Fruit fly (Drosophila melanogaster) whole organism, wandering third instar larva: Measurements from ENCODE around the gene CG4783.
A peak's percentile ranks its signal among the peaks of the same experiment; 100 is the strongest.

Experiments used
- Abd-B ChIP-seq: fragments of >200 bp; optimal IDR thresholded peaks from 2 replicates; lab custom pipeline; 2017; ENCODE audit warnings: missing biosample characterization, missing genetic modification characterization
- CG32264 ChIP-seq: fragments of 200-800 bp; sonication (Bioruptor generic); optimal IDR thresholded peaks from 2 replicates; lab custom pipeline; 2016; ENCODE audit warnings: missing biosample characterization, missing genetic modification characterization
- CG9705 ChIP-seq: fragments of 200-800 bp; sonication (Bioruptor generic); optimal IDR thresholded peaks from 2 replicates; lab custom pipeline; 2018; ENCODE audit warnings: missing biosample characterization, mild to moderate bottlenecking, missing genetic modification characterization
- CrebA ChIP-seq: fragments of 200-800 bp; sonication (Bioruptor generic); optimal IDR thresholded peaks from 2 replicates; lab custom pipeline; 2016; ENCODE audit warnings: missing biosample characterization, mild to moderate bottlenecking, missing genetic modification characterization, borderline replicate concordance
- Dfd ChIP-seq: fragments of >200 bp; optimal IDR thresholded peaks from 2 replicates; lab custom pipeline; 2017; ENCODE audit warnings: missing biosample characterization, missing genetic modification characterization
- Dif ChIP-seq: fragments of 200-275, 200-300 bp; sonication (Bioruptor generic); optimal IDR thresholded peaks from 2 replicates; lab custom pipeline; 2018; ENCODE audit warnings: missing biosample characterization, missing genetic modification characterization; ENCODE audit not compliant: partially characterized antibody
- GATAd ChIP-seq: sonication (Bioruptor generic); optimal IDR thresholded peaks from 2 replicates; lab custom pipeline; 2016; ENCODE audit warnings: missing biosample characterization, missing genetic modification characterization
- Hr78 ChIP-seq: fragments of >200 bp; optimal IDR thresholded peaks from 2 replicates; lab custom pipeline; 2017; ENCODE audit warnings: missing biosample characterization, missing genetic modification characterization
- Hr83 ChIP-seq: fragments of 200-300 bp; sonication (Bioruptor generic); optimal IDR thresholded peaks from 2 replicates; lab custom pipeline; 2016; ENCODE audit warnings: missing biosample characterization, mild to moderate bottlenecking, missing genetic modification characterization, moderate library complexity; ENCODE audit not compliant: poor library complexity, severe bottlenecking
- Jra ChIP-seq: sonication (Bioruptor generic); optimal IDR thresholded peaks from 2 replicates; lab custom pipeline; 2016; ENCODE audit warnings: missing biosample characterization, missing genetic modification characterization
- Mio ChIP-seq: sonication (Bioruptor generic); optimal IDR thresholded peaks from 2 replicates; lab custom pipeline; 2016; ENCODE audit warnings: missing biosample characterization, missing genetic modification characterization
- Myc ChIP-seq: fragments of >200 bp; optimal IDR thresholded peaks from 2 replicates; lab custom pipeline; 2017
- N ChIP-seq: fragments of >200 bp; optimal IDR thresholded peaks from 2 replicates; lab custom pipeline; 2018; ENCODE audit warnings: missing biosample characterization, missing external identifiers, missing genetic modification characterization
- Rel ChIP-seq, 2 experiments: fragments of 200-800 bp; sonication (Bioruptor generic) in 1 of 2; optimal IDR thresholded peaks; 2 replicates in 1 of 2; 3 replicates in 1 of 2; lab custom pipeline; 2016 to 2019; ENCODE audit warnings: mild to moderate bottlenecking in 2 of 2, missing biosample characterization in 2 of 2, missing genetic modification characterization in 2 of 2, moderate library complexity in 1 of 2
- Sp1 ChIP-seq: fragments of 200-800 bp; sonication (Bioruptor generic); optimal IDR thresholded peaks from 3 replicates; lab custom pipeline; 2019; ENCODE audit warnings: missing biosample characterization, mild to moderate bottlenecking, missing genetic modification characterization, moderate library complexity
- Vsx2 ChIP-seq: fragments of 200-300, 225-300 bp; sonication (Bioruptor generic); optimal IDR thresholded peaks from 2 replicates; lab custom pipeline; 2018; ENCODE audit warnings: missing biosample characterization, missing genetic modification characterization; ENCODE audit not compliant: partially characterized antibody
- br ChIP-seq: fragments of 200-800 bp; sonication (Bioruptor generic); optimal IDR thresholded peaks from 2 replicates; lab custom pipeline; 2016; ENCODE audit warnings: missing biosample characterization, missing genetic modification characterization
- brk ChIP-seq: fragments of 200-800 bp; sonication (Bioruptor generic); optimal IDR thresholded peaks from 2 replicates; lab custom pipeline; 2016; ENCODE audit warnings: missing biosample characterization, mild to moderate bottlenecking, missing genetic modification characterization
- dl ChIP-seq, 2 experiments: fragments of 175-275, 200-275 bp in 1 of 2; fragments of 200-275 bp in 1 of 2; sonication (Bioruptor generic); optimal IDR thresholded peaks; lab custom pipeline; 2018; ENCODE audit warnings: mild to moderate bottlenecking in 2 of 2, missing biosample characterization in 2 of 2, missing genetic modification characterization in 2 of 2, moderate library complexity in 2 of 2; ENCODE audit not compliant: partially characterized antibody in 2 of 2, insufficient read depth in 1 of 2
- dmrt93B ChIP-seq: fragments of 200-800 bp; sonication (Bioruptor generic); optimal IDR thresholded peaks from 2 replicates; lab custom pipeline; 2018; ENCODE audit warnings: missing biosample characterization, mild to moderate bottlenecking, missing genetic modification characterization
- dsf ChIP-seq: sonication (Bioruptor generic); optimal IDR thresholded peaks from 2 replicates; lab custom pipeline; 2016; ENCODE audit warnings: missing biosample characterization, missing genetic modification characterization, borderline replicate concordance
- h ChIP-seq: fragments of 200-800 bp; sonication (Bioruptor generic); optimal IDR thresholded peaks from 3 replicates; lab custom pipeline; 2016; ENCODE audit warnings: missing biosample characterization, mild to moderate bottlenecking, missing genetic modification characterization
- lola ChIP-seq: fragments of >200 bp; optimal IDR thresholded peaks from 2 replicates; lab custom pipeline; 2017; ENCODE audit warnings: missing biosample characterization, missing genetic modification characterization
- pan ChIP-seq: fragments of >200 bp; optimal IDR thresholded peaks from 2 replicates; lab custom pipeline; 2017
- psq ChIP-seq: fragments of 200-800 bp; sonication (Bioruptor generic); optimal IDR thresholded peaks from 3 replicates; lab custom pipeline; 2017; ENCODE audit warnings: missing biosample characterization, mild to moderate bottlenecking, missing genetic modification characterization, moderate library complexity
- sage ChIP-seq: fragments of 200-800 bp; sonication (Bioruptor generic); optimal IDR thresholded peaks from 2 replicates; lab custom pipeline; 2016; ENCODE audit warnings: missing biosample characterization, mild to moderate bottlenecking, missing genetic modification characterization
- sv ChIP-seq: fragments of 200-800 bp; sonication (Bioruptor generic); optimal IDR thresholded peaks from 3 replicates; lab custom pipeline; 2016; ENCODE audit warnings: missing biosample characterization, missing genetic modification characterization
- tai ChIP-seq: sonication (Bioruptor generic); optimal IDR thresholded peaks from 2 replicates; lab custom pipeline; 2016; ENCODE audit warnings: missing biosample characterization, missing genetic modification characterization
- usp ChIP-seq: fragments of >200 bp; optimal IDR thresholded peaks from 2 replicates; lab custom pipeline; 2017; ENCODE audit warnings: missing biosample characterization, missing genetic modification characterization
- woc ChIP-seq: sonication (Bioruptor generic); optimal IDR thresholded peaks from 2 replicates; lab custom pipeline; 2016; ENCODE audit warnings: missing biosample characterization, mild to moderate bottlenecking, missing genetic modification characterization

CG4783 gene

DNA sequence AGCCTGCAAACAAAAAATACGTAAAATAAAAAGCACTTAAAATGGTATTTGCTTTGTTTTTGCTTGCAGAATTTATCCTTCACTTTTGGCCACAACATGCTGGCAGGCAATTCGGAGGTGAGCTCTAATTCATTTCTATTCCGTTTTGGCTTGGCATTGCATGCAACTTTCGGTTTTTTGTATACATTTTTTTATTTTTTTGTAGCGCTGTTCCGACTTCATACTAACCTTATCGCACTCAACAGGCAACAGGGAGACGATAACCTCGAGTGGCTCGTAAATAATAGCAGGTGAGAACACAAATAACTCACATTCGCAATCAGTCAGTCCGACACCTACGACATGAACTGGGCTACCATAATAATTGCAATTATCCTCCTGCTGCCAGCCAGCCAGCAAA, at the start of gene CG4783:
TSS of gene CG4783 (plus strand) at position 301 of the 400 bp plus-strand sequence.
- TF ChIP-seq lola (GFP tag; lab: Kevin White, UChicago) (no peak), tai (no peak), psq (GFP tag; lab: Kevin White, UChicago) (no peak), brk (GFP tag; lab: Kevin White, UChicago) (no peak), Hr83 (GFP tag; lab: Kevin White, UChicago) (no peak), Sp1 (no peak), CrebA (GFP tag; lab: Kevin White, UChicago) (no peak), Mio (GFP tag; lab: Kevin White, UChicago) (no peak), Dfd (GFP tag; lab: Kevin White, UChicago) (no peak), Vsx2 (GFP tag; lab: Kevin White, UChicago) (no peak), Hr78 (GFP tag; lab: Kevin White, UChicago) (no peak), Abd-B (GFP tag; lab: Kevin White, UChicago) (no peak), CG32264 (GFP tag; lab: Kevin White, UChicago) (no peak), usp (GFP tag; lab: Kevin White, UChicago) (no peak), pan (no peak), dl (GFP tag; optimal IDR thresholded peaks at IDR 0.05; lab: Kevin White, UChicago; ENCODE audit: insufficient read depth in 1 of 2, partially characterized antibody in 2 of 2) (no peak), Dif (no peak), GATAd (GFP tag; lab: Kevin White, UChicago) (no peak), N (GFP tag; lab: Kevin White, UChicago) (no peak)

DNA sequence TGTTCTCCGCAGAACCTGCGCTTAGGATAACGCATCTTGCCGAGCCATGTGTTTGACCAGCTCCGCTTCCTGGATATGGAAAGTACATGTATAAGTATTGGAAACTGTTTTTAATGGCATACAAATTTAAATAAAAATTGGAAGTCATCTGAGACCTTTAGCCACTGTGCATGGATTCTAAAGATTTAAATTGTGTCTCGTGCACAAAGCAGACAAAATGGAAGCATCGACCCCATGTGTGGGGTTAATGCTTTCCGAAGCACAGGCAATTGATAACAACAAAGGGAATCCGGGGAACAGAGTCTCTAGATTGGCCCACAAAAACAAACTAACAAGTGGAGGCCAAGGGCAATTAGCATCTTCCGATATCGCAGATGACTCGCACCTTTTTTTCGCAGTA, 46.5 kb upstream of the CG4783 start:
- TF ChIP-seq woc (no peak), Hr78 (GFP tag; lab: Kevin White, UChicago) (no peak), CrebA (GFP tag; lab: Kevin White, UChicago) (no peak), Rel (GFP tag; optimal IDR thresholded peaks at IDR 0.05; lab: Kevin White, UChicago) (no peak), Rel (tag; optimal IDR thresholded peaks at IDR 0.05; lab: Kevin White, UChicago) (peak; percentile 62), psq (GFP tag; lab: Kevin White, UChicago) (no peak)

DNA sequence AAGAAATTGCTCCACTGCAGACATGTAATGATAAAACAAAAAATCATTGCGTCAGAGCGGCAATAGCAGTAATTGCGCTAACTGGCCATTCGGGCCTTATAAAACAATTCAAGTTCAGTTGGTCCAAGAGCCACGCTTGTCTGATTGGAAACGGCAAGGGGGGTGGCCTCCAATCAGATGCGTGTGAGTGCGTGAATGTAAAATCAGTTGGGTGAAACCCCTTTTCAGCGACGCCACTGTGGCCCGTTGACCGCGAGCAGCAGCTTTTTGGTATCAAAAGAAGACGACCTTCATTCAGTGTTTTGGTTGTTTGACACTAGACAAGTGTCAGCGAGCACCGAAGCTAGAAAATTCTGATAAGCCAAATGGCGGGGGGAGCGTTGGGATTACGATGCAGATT, 45.9 kb upstream of the CG4783 start:
- TF ChIP-seq sage (GFP tag; lab: Kevin White, UChicago): no peak

DNA sequence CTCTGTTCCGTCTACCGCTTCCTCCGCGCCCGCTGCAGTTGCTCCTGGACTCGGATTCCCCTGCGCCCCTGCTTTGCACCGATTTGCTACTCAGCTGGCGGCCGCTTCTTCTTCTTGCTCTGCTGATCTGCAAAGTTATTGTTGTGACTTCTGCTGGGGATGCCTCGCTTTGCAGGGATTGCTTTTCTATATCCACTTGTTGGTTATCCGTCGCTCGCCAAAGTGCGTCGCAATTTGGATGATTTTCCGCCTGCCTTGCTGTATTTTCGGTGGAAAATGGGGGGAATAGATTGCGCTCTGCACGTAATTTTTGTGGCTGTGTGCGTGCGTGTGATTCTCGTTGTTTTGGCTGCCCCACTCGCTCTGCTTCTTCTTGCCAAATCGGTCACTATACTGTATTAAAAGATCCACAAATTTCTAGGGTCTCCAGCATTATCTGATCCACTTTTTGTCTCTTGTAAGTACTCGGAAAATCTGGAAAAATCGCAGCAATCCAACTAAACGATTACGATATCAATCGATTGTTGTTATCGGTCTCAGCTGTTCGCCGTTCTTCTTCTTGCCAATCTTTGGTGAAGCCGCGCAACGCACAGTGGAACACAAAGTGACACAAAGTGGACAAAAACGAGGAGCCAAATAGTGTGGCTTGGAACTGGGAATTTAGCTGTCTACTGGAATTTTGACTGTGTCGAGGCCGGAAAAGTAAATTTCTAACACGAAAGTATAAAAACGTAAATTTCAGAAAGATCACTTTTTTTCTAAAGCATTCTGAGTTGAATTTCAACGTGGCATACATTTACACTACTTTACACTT, 45.1 kb upstream of the CG4783 start, which contains the start of gene ClpX:
TSS of gene ClpX (minus strand) at position 764 of the 814 bp plus-strand sequence.
- no peak for TF ChIP-seq CrebA (GFP tag; lab: Kevin White, UChicago)
- TF ChIP-seq br (GFP tag; lab: Kevin White, UChicago): no peak
- peak; percentile 77 for TF ChIP-seq woc
- TF ChIP-seq Sp1: no peak
- TF ChIP-seq dl (GFP tag; optimal IDR thresholded peaks at IDR 0.05; lab: Kevin White, UChicago; ENCODE audit: insufficient read depth in 1 of 2, partially characterized antibody in 2 of 2): no peak
- no peak for TF ChIP-seq CG32264 (GFP tag; lab: Kevin White, UChicago)
- no peak for TF ChIP-seq GATAd (GFP tag; lab: Kevin White, UChicago)
- no peak for TF ChIP-seq N (GFP tag; lab: Kevin White, UChicago)
- TF ChIP-seq Hr83 (GFP tag; lab: Kevin White, UChicago): no peak
- TF ChIP-seq sv (GFP tag; lab: Kevin White, UChicago): no peak
- TF ChIP-seq Rel (GFP tag; optimal IDR thresholded peaks at IDR 0.05; lab: Kevin White, UChicago): no peak
- peak; percentile 63 for TF ChIP-seq Rel (tag; optimal IDR thresholded peaks at IDR 0.05; lab: Kevin White, UChicago)
- TF ChIP-seq h: no peak
- TF ChIP-seq Hr78 (GFP tag; lab: Kevin White, UChicago): no peak
- TF ChIP-seq tai: no peak
- TF ChIP-seq CG9705 (GFP tag; lab: Kevin White, UChicago): no peak
- TF ChIP-seq Myc (lab: Kevin White, UChicago): peak; percentile 77
- TF ChIP-seq dmrt93B: no peak
- TF ChIP-seq Jra (GFP tag; lab: Kevin White, UChicago): no peak
- TF ChIP-seq dsf (GFP tag; lab: Kevin White, UChicago): no peak
